Worm (Caenorhabditis elegans) whole organism, L3 larva: ENCODE data around the gene F22E5.11.

ENCODE experiments used
- ama-1 ChIP-seq: fragments of 150-350 bp; optimal IDR thresholded peaks from 2 replicates; lab custom pipeline; 2018
- egl-27 ChIP-seq: sonication (generic microtip); optimal IDR thresholded peaks from 4 replicates; lab custom pipeline; 2017; ENCODE audit warnings: missing biosample characterization, missing genetic modification reagents, missing genetic modification characterization
- elt-3 ChIP-seq, 3 experiments: fragments of 150-350 bp in 1 of 3; sonication (generic microtip) in 2 of 3; optimal IDR thresholded peaks; 2 replicates in 2 of 3; 4 replicates in 1 of 3; lab custom pipeline; 2014 to 2017; ENCODE audit warnings: missing biosample characterization in 3 of 3, missing genetic modification characterization in 3 of 3
- fkh-10 ChIP-seq: sonication (generic microtip); optimal IDR thresholded peaks from 2 replicates; lab custom pipeline; 2017; ENCODE audit warnings: missing biosample characterization, missing genetic modification reagents, missing genetic modification characterization
- jun-1 ChIP-seq: fragments of 150-350 bp; optimal IDR thresholded peaks from 2 replicates; lab custom pipeline; 2014; ENCODE audit warnings: missing biosample characterization, missing genetic modification reagents, missing genetic modification characterization
- lin-15B ChIP-seq: fragments of 150-350 bp; optimal IDR thresholded peaks from 2 replicates; lab custom pipeline; 2014; ENCODE audit warnings: missing biosample characterization, missing genetic modification characterization
- mdl-1 ChIP-seq: fragments of 150-350 bp; optimal IDR thresholded peaks from 2 replicates; lab custom pipeline; 2014; ENCODE audit warnings: missing biosample characterization, missing genetic modification characterization
- nhr-11 ChIP-seq: fragments of 150-350 bp; optimal IDR thresholded peaks from 2 replicates; lab custom pipeline; 2014; ENCODE audit warnings: missing biosample characterization, missing genetic modification characterization
- nhr-12 ChIP-seq: fragments of 150-350 bp; optimal IDR thresholded peaks from 2 replicates; lab custom pipeline; 2014; ENCODE audit warnings: missing biosample characterization, missing genetic modification characterization
- nhr-76 ChIP-seq: fragments of 150-350 bp; sonication (generic microtip); optimal IDR thresholded peaks from 5 replicates; lab custom pipeline; 2014; ENCODE audit warnings: missing biosample characterization, missing genetic modification characterization
- nhr-77 ChIP-seq: fragments of 150-350 bp; optimal IDR thresholded peaks from 2 replicates; lab custom pipeline; 2014; ENCODE audit warnings: missing biosample characterization, missing genetic modification characterization
- pqm-1 ChIP-seq: fragments of 150-350 bp; optimal IDR thresholded peaks from 2 replicates; lab custom pipeline; 2017; ENCODE audit warnings: missing biosample characterization, missing genetic modification characterization, inconsistent platforms
- snpc-4 ChIP-seq: fragments of 150-350 bp; optimal IDR thresholded peaks from 2 replicates; lab custom pipeline; 2014; ENCODE audit warnings: missing biosample characterization, missing genetic modification characterization
- ztf-11 ChIP-seq: fragments of 150-350 bp; optimal IDR thresholded peaks from 2 replicates; lab custom pipeline; 2014; ENCODE audit warnings: missing biosample characterization, missing genetic modification characterization

DNA sequence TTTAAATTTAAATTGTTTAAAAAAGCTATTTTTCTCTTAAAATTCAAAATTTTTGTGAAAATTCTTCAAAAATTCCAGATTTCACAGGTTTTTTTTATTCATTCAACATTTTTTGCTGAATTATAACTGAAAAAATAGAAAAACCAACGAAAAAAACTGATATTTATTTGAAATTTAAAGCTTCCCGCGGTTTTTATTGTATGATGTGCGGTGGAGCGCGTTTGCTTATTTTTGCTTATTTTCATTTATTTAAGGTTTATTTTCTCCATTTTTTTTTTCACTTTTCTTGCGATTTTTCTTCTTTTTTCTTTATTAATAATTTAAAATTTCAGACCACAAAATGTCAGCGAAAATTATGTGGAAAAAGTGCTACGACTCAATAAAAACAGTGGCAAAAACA lies 6.3 kb downstream of the F22E5.11 start, which contains the start of gene F22E5.9:
- no peak for TF ChIP-seq elt-3 (tag; optimal IDR thresholded peaks at IDR 0.05; lab: Kevin White, UChicago)
- no peak for TF ChIP-seq nhr-11 (tag; lab: Kevin White, UChicago)
- TF ChIP-seq pqm-1 (tag; lab: Kevin White, UChicago): no peak
- no peak for TF ChIP-seq nhr-76 (tag; lab: Kevin White, UChicago)
- no peak for TF ChIP-seq lin-15B (tag; lab: Kevin White, UChicago)
- TF ChIP-seq ama-1 (lab: Kevin White, UChicago): no peak
- no peak for TF ChIP-seq ztf-11
- no peak for TF ChIP-seq fkh-10 (GFP tag; lab: Kevin White, UChicago)
- TF ChIP-seq snpc-4 (tag; lab: Kevin White, UChicago): no peak
- TF ChIP-seq mdl-1 (tag; lab: Kevin White, UChicago): no peak
- TF ChIP-seq jun-1 (tag; lab: Kevin White, UChicago): no peak
- TF ChIP-seq nhr-77: no peak
- TF ChIP-seq nhr-12 (tag; lab: Kevin White, UChicago): no peak
- no peak for TF ChIP-seq egl-27 (tag; lab: Kevin White, UChicago)
